Worm (Caenorhabditis elegans): Measurements from ENCODE around the gene ZC449.1.
"Not testable (repeated sequence)": the region's sequence is repeated elsewhere in the genome, so short reads cannot be mapped to it uniquely, and the experiment has no call there.

ce11 chrX:5056199-5056598 is 32.0 kb downstream of the ZC449.1 start:
- TF ChIP-seq tbx-11 (GFP tag; IDR thresholded peaks at IDR 0.05); ama-1 (optimal IDR thresholded peaks at IDR 0.05); ceh-13 (GFP tag; optimal IDR thresholded peaks at IDR 0.05); ceh-36 (tag; optimal IDR thresholded peaks at IDR 0.05); flt-1 (GFP tag; IDR thresholded peaks at IDR 0.05); B0310.2 (tag; optimal IDR thresholded peaks at IDR 0.05); scrt-1 (GFP tag; IDR thresholded peaks at IDR 0.05); pes-1 (GFP tag; IDR thresholded peaks at IDR 0.05); hmg-4 (GFP tag; optimal IDR thresholded peaks at IDR 0.05): not testable (repeated sequence)
- TF ChIP-seq F13C5.2 (tag; optimal IDR thresholded peaks at IDR 0.05) (peak; percentile 61), hmbx-1 (tag; optimal IDR thresholded peaks at IDR 0.05) (peak; percentile 89), aly-1 (tag; optimal IDR thresholded peaks at IDR 0.05) (peak; percentile 71), hnd-1 (tag; optimal IDR thresholded peaks at IDR 0.05) (peak; percentile 85)
